Worm (Caenorhabditis elegans) whole organism, mixed stage, embryonic: Measurements from ENCODE around the gene C15H9.9.

Experiments used
- blmp-1 ChIP-seq: fragments of 150-350 bp; optimal IDR thresholded peaks from 2 replicates; lab custom pipeline; 2014; ENCODE audit warnings: missing biosample characterization, missing genetic modification characterization
- ceh-43 ChIP-seq: fragments of 200-800 bp; sonication (Bioruptor generic); optimal IDR thresholded peaks from 2 replicates; lab custom pipeline; 2018; ENCODE audit warnings: mild to moderate bottlenecking, missing genetic modification characterization, moderate library complexity, missing compliant biosample characterization
- ces-1 ChIP-seq: fragments of 150-350 bp; optimal IDR thresholded peaks from 2 replicates; lab custom pipeline; 2014; ENCODE audit warnings: missing biosample characterization, missing genetic modification reagents, missing genetic modification characterization
- lin-13 ChIP-seq: fragments of 150-350 bp; optimal IDR thresholded peaks from 2 replicates; lab custom pipeline; 2014; ENCODE audit warnings: missing biosample characterization, missing genetic modification characterization
- mab-5 ChIP-seq: fragments of 150-350 bp; optimal IDR thresholded peaks from 2 replicates; lab custom pipeline; 2014; ENCODE audit warnings: missing biosample characterization, missing genetic modification characterization
- nhr-12 ChIP-seq: fragments of 150-350 bp; optimal IDR thresholded peaks from 2 replicates; lab custom pipeline; 2014; ENCODE audit warnings: missing biosample characterization, missing genetic modification characterization
- nhr-237 ChIP-seq: fragments of 150-350 bp; optimal IDR thresholded peaks from 2 replicates; lab custom pipeline; 2014; ENCODE audit warnings: missing biosample characterization, missing genetic modification characterization
- nhr-28 ChIP-seq: fragments of 150-350 bp; optimal IDR thresholded peaks from 2 replicates; lab custom pipeline; 2014; ENCODE audit warnings: missing biosample characterization, missing genetic modification characterization
- nhr-76 ChIP-seq: sonication (generic microtip); optimal IDR thresholded peaks from 2 replicates; lab custom pipeline; 2017; ENCODE audit warnings: missing biosample characterization, missing genetic modification characterization
- sptf-1 ChIP-seq: sonication (generic microtip); optimal IDR thresholded peaks from 2 replicates; lab custom pipeline; 2017; ENCODE audit warnings: mild to moderate bottlenecking, missing genetic modification characterization, moderate library complexity, missing compliant biosample characterization

ce11 chrX:6109288-6109770 lies 18.7 kb downstream of the C15H9.9 start, which contains the start of gene kynu-1:
- TF ChIP-seq nhr-76 (tag; lab: Kevin White, UChicago) (no peak), ceh-43 (no peak), ces-1 (no peak), blmp-1 (tag; lab: Kevin White, UChicago) (no peak), lin-13 (no peak), mab-5 (tag; lab: Kevin White, UChicago) (no peak), nhr-237 (tag; lab: Kevin White, UChicago) (no peak), nhr-28 (tag; lab: Kevin White, UChicago) (no peak), sptf-1 (tag; lab: Kevin White, UChicago) (no peak), nhr-12 (tag; lab: Kevin White, UChicago) (no peak)
